Worm (Caenorhabditis elegans): ENCODE measurements around the gene srab-17.

DNA sequence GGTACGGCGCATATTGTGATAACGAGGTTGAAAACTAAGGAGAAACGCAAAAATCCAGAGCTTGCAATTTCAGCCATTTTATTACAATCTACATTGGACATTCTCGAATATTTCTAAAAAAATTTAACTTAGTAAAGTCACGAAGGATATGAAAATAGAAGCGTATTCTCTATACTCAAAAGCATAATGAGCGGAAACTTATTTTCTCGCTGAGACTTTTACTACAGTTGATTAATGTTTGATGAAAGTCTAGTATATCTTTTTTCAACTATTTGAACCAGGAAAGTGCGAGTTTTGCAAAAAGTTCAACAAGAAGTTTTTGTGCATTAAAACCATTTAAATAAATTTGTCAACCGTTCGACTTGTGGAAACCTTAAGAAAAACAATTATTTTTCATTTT lies 3.1 kb upstream of the srab-17 start, which contains the start of gene srab-18:
- no peak for TF ChIP-seq flt-1 (GFP tag; IDR thresholded peaks at IDR 0.05)
- no peak for TF ChIP-seq ztf-23 (GFP tag; IDR thresholded peaks at IDR 0.05)
- TF ChIP-seq med-1 (GFP tag; optimal IDR thresholded peaks at IDR 0.05; ENCODE audit: insufficient read depth) = no peak
- no peak for TF ChIP-seq cog-1 (tag; optimal IDR thresholded peaks at IDR 0.05)
- no peak for TF ChIP-seq T22C8.4 (GFP tag; IDR thresholded peaks at IDR 0.05)
- TF ChIP-seq tab-1 (GFP tag; IDR thresholded peaks at IDR 0.05) = no peak

Data from whole organism, midembryonic.